Worm (Caenorhabditis elegans): ENCODE results near the gene H39E23.2.

The H39E23.2 gene

ce11 chrV:14139252-14140100 is 29.3 kb downstream of the H39E23.2 start:
- TF ChIP-seq mab-5 (tag; optimal IDR thresholded peaks at IDR 0.05) (no peak), sem-2 (GFP tag; optimal IDR thresholded peaks at IDR 0.05) (no peak), drap-1 (GFP tag; optimal IDR thresholded peaks at IDR 0.05) (no peak), mls-2 (tag; optimal IDR thresholded peaks at IDR 0.05) (peak; percentile 16), ces-1 (GFP tag; optimal IDR thresholded peaks at IDR 0.05) (peak; percentile 72), mep-1 (tag; optimal IDR thresholded peaks at IDR 0.05) (no peak), ceh-43 (GFP tag; optimal IDR thresholded peaks at IDR 0.05) (peak; percentile 46), unc-39 (tag; optimal IDR thresholded peaks at IDR 0.05) (no peak), snpc-4 (tag; optimal IDR thresholded peaks at IDR 0.05) (no peak), lsy-2 (tag; optimal IDR thresholded peaks at IDR 0.05) (no peak), nhr-2 (tag; optimal IDR thresholded peaks at IDR 0.05) (no peak), hlh-1 (tag; optimal IDR thresholded peaks at IDR 0.05) (peak; percentile 28), elt-3 (tag; optimal IDR thresholded peaks at IDR 0.05) (no peak), sptf-1 (tag; optimal IDR thresholded peaks at IDR 0.05) (no peak), elt-1 (tag; optimal IDR thresholded peaks at IDR 0.05; ENCODE audit: borderline replicate concordance, insufficient read depth) (no peak), ceh-83 (GFP tag; optimal IDR thresholded peaks at IDR 0.05) (no peak), unc-120 (tag; optimal IDR thresholded peaks at IDR 0.05; ENCODE audit: poor library complexity, severe bottlenecking) (peak; percentile 55), M03D4.4 (tag; optimal IDR thresholded peaks at IDR 0.05) (no peak), nhr-28 (tag; optimal IDR thresholded peaks at IDR 0.05) (no peak), ham-2 (GFP tag; optimal IDR thresholded peaks at IDR 0.05) (peak; percentile 6)

- TF ChIP-seq ces-1 (GFP tag; optimal IDR thresholded peaks at IDR 0.05) = peak; percentile 83
- no peak for TF ChIP-seq mab-5 (tag; optimal IDR thresholded peaks at IDR 0.05)
Observed at ce11 chrV:14140733-14141132, 30.6 kb downstream of the H39E23.2 start.

ce11 chrV:14141846-14142245 is 31.7 kb downstream of the H39E23.2 start:
- TF ChIP-seq elt-1 (tag; optimal IDR thresholded peaks at IDR 0.05; ENCODE audit: borderline replicate concordance, insufficient read depth) = no peak
- TF ChIP-seq lsy-2 (tag; optimal IDR thresholded peaks at IDR 0.05) = no peak
- no peak for TF ChIP-seq blmp-1 (tag; optimal IDR thresholded peaks at IDR 0.05)
- no peak for TF ChIP-seq unc-62 (GFP tag; optimal IDR thresholded peaks at IDR 0.05)
- no peak for TF ChIP-seq nhr-237 (tag; optimal IDR thresholded peaks at IDR 0.05)
- no peak for TF ChIP-seq unc-120 (tag; optimal IDR thresholded peaks at IDR 0.05; ENCODE audit: poor library complexity, severe bottlenecking)
- no peak for TF ChIP-seq drap-1 (GFP tag; optimal IDR thresholded peaks at IDR 0.05)
- TF ChIP-seq flh-1 (GFP tag; optimal IDR thresholded peaks at IDR 0.05) = no peak
- no peak for TF ChIP-seq ham-2 (GFP tag; optimal IDR thresholded peaks at IDR 0.05)
- no peak for TF ChIP-seq ceh-43 (GFP tag; optimal IDR thresholded peaks at IDR 0.05)
- TF ChIP-seq bed-3 (GFP tag; optimal IDR thresholded peaks at IDR 0.05) = no peak
- no peak for TF ChIP-seq nhr-28 (tag; optimal IDR thresholded peaks at IDR 0.05)
- no peak for TF ChIP-seq ces-1 (GFP tag; optimal IDR thresholded peaks at IDR 0.05)
- no peak for TF ChIP-seq cnd-1 (tag; optimal IDR thresholded peaks at IDR 0.05)
- TF ChIP-seq nhr-2 (tag; optimal IDR thresholded peaks at IDR 0.05) = no peak
- TF ChIP-seq mls-2 (tag; optimal IDR thresholded peaks at IDR 0.05) = no peak
- TF ChIP-seq sem-2 (GFP tag; optimal IDR thresholded peaks at IDR 0.05) = no peak

ce11 chrV:14143634-14144033 is 33.5 kb downstream of the H39E23.2 start:
- TF ChIP-seq lin-13 (tag; optimal IDR thresholded peaks at IDR 0.05) (no peak), ces-1 (GFP tag; optimal IDR thresholded peaks at IDR 0.05) (peak; percentile 57)

ce11 chrV:14145267-14145666 is 35.1 kb downstream of the H39E23.2 start, which contains the start of gene par-1:
TSS of gene par-1 (minus strand) at chrV:14145367.
- TF ChIP-seq ceh-83 (GFP tag; optimal IDR thresholded peaks at IDR 0.05) (no peak), mab-5 (tag; optimal IDR thresholded peaks at IDR 0.05) (no peak), blmp-1 (tag; optimal IDR thresholded peaks at IDR 0.05) (no peak), hlh-1 (tag; optimal IDR thresholded peaks at IDR 0.05) (no peak), lin-32 (GFP tag; optimal IDR thresholded peaks at IDR 0.05) (no peak), ztf-11 (tag; optimal IDR thresholded peaks at IDR 0.05) (no peak), nhr-76 (tag; optimal IDR thresholded peaks at IDR 0.05) (no peak), sptf-1 (tag; optimal IDR thresholded peaks at IDR 0.05) (no peak), nhr-28 (tag; optimal IDR thresholded peaks at IDR 0.05) (no peak), ces-1 (GFP tag; optimal IDR thresholded peaks at IDR 0.05) (no peak), tbx-8 (GFP tag; optimal IDR thresholded peaks at IDR 0.05) (no peak), nhr-12 (tag; optimal IDR thresholded peaks at IDR 0.05) (no peak), unc-120 (tag; optimal IDR thresholded peaks at IDR 0.05; ENCODE audit: poor library complexity, severe bottlenecking) (no peak), nhr-2 (tag; optimal IDR thresholded peaks at IDR 0.05) (no peak)

All from whole organism, mixed stage, embryonic.